Worm (Caenorhabditis elegans) whole organism, L4/young adult: ENCODE results near the gene ztf-18.

Source experiments
- W03F9.2 ChIP-seq: fragments of 150-350 bp; optimal IDR thresholded peaks from 2 replicates; lab custom pipeline; 2014; ENCODE audit warnings: missing biosample characterization, missing genetic modification characterization
- him-1 ChIP-seq: sonication (generic microtip); optimal IDR thresholded peaks from 2 replicates; lab custom pipeline; 2016; ENCODE audit warnings: missing genotype, missing genetic modification reagents, missing genetic modification characterization, missing compliant biosample characterization

- TF ChIP-seq him-1 (tag; lab: Kevin White, UChicago): no peak
- TF ChIP-seq W03F9.2 (tag; lab: Kevin White, UChicago): no peak
Observed at ce11 chrIII:853859-854359, 41.6 kb downstream of the ztf-18 start, which contains the start of the genes rnp-5 and tag-51.
